Fruit fly (Drosophila melanogaster): Measurements from ENCODE around the gene para.

DNA sequence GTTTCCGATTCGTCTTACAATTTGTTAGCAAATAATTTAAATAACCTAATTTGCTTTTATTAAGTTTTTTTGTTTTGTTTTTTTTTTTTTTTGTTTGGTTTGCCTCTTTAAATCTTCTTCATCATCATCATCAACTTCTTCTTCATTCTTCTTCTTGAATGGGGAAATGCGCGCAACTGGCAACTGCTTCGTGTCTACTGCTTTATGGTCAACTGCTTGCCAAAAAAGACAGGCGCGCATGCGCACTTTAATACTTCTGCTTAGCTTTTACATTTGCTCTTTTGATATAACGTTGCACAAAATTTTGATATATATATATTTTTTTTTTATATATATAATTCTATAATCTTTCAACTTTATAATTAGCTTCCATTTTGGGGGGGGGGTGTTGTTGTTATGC is 32.5 kb upstream of the para start:
- TF ChIP-seq CG12605 (GFP tag; IDR thresholded peaks at IDR 0.05) (no peak), EcR (GFP tag; optimal IDR thresholded peaks at IDR 0.05) (no peak), Pif1A (GFP tag; optimal IDR thresholded peaks at IDR 0.05) (no peak), Snoo (tag; optimal IDR thresholded peaks at IDR 0.05) (no peak), CG8301 (tag; optimal IDR thresholded peaks at IDR 0.05) (no peak), CG32121 (GFP tag; IDR thresholded peaks at IDR 0.05) (no peak), CG8159 (tag; optimal IDR thresholded peaks at IDR 0.05) (no peak), CG17806 (tag; optimal IDR thresholded peaks at IDR 0.05) (no peak)
